Worm (Caenorhabditis elegans) whole organism, early embryonic: Measurements from ENCODE around the gene hint-3.

ENCODE experiments used
- B0310.2 ChIP-seq: sonication (generic microtip); optimal IDR thresholded peaks from 2 replicates; lab custom pipeline; 2016; ENCODE audit warnings: mild to moderate bottlenecking, missing genetic modification characterization, missing compliant biosample characterization
- F13C5.2 ChIP-seq: sonication (generic microtip); optimal IDR thresholded peaks from 2 replicates; lab custom pipeline; 2017; ENCODE audit warnings: mild to moderate bottlenecking, missing genetic modification characterization, inconsistent platforms, missing compliant biosample characterization
- aly-1 ChIP-seq: sonication (generic microtip); optimal IDR thresholded peaks from 2 replicates; lab custom pipeline; 2016; ENCODE audit warnings: missing genetic modification characterization, missing compliant biosample characterization
- ama-1 ChIP-seq: fragments of 150-350 bp; optimal IDR thresholded peaks from 2 replicates; lab custom pipeline; 2014
- ceh-13 ChIP-seq: fragments of 200-800 bp; sonication (Bioruptor generic); optimal IDR thresholded peaks from 2 replicates; lab custom pipeline; 2018; ENCODE audit warnings: mild to moderate bottlenecking, missing genetic modification characterization, missing compliant biosample characterization
- ceh-36 ChIP-seq: sonication (generic microtip); optimal IDR thresholded peaks from 2 replicates; lab custom pipeline; 2016; ENCODE audit warnings: missing genetic modification characterization, inconsistent platforms, missing compliant biosample characterization
- ets-7 ChIP-seq: sonication (generic microtip); optimal IDR thresholded peaks from 2 replicates; lab custom pipeline; 2016; ENCODE audit warnings: missing genotype, missing genetic modification characterization, missing compliant biosample characterization
- flt-1 ChIP-seq: fragments of 200-800 bp; sonication (Bioruptor generic); IDR thresholded peaks from 2 replicates; pipeline ENCODE4 v1.3.6; 2022; ENCODE audit warnings: missing genetic modification characterization, missing compliant biosample characterization
- hmbx-1 ChIP-seq: sonication (generic microtip); optimal IDR thresholded peaks from 2 replicates; lab custom pipeline; 2016; ENCODE audit warnings: mild to moderate bottlenecking, missing genetic modification characterization, missing compliant biosample characterization
- hmg-4 ChIP-seq: fragments of 200-800 bp; sonication (Bioruptor generic); optimal IDR thresholded peaks from 2 replicates; lab custom pipeline; 2018; ENCODE audit warnings: mild to moderate bottlenecking, missing genetic modification characterization, missing compliant biosample characterization
- hnd-1 ChIP-seq: sonication (generic microtip); optimal IDR thresholded peaks from 2 replicates; lab custom pipeline; 2016; ENCODE audit warnings: missing genetic modification characterization, missing compliant biosample characterization
- pes-1 ChIP-seq: fragments of 200-800 bp; sonication (Bioruptor generic); IDR thresholded peaks from 2 replicates; pipeline ENCODE4 v1.3.6; 2022; ENCODE audit warnings: missing genetic modification reagents, missing genetic modification characterization, missing compliant biosample characterization
- scrt-1 ChIP-seq: fragments of 200-800 bp; sonication (Bioruptor generic); IDR thresholded peaks from 2 replicates; pipeline ENCODE4 v1.3.6; 2022; ENCODE audit warnings: missing genetic modification characterization, missing compliant biosample characterization
- sea-1 ChIP-seq: fragments of 200-800 bp; sonication (Bioruptor generic); conservative IDR thresholded peaks from 2 replicates; pipeline ENCODE4 v1.3.6; 2022; ENCODE audit warnings: missing genetic modification characterization, missing compliant biosample characterization
- tbx-11 ChIP-seq: fragments of 200-800 bp; sonication (Bioruptor generic); IDR thresholded peaks from 2 replicates; pipeline ENCODE4 v1.3.6; 2022; ENCODE audit warnings: missing genetic modification characterization, missing compliant biosample characterization
- tbx-37 ChIP-seq: fragments of 200-800 bp; sonication (Bioruptor generic); conservative IDR thresholded peaks from 2 replicates; pipeline ENCODE4 v1.3.6; 2022; ENCODE audit warnings: missing genetic modification reagents, missing genetic modification characterization, missing compliant biosample characterization
- tra-4 ChIP-seq: sonication (generic microtip); optimal IDR thresholded peaks from 2 replicates; lab custom pipeline; 2017; ENCODE audit warnings: missing genetic modification characterization, missing compliant biosample characterization

The hint-3 gene

ce11 chrV:7760174-7760573, at the start of gene hint-3:
Gene hint-3 (plus strand): TSS chrV:7760474.
- TF ChIP-seq sea-1 (GFP tag; lab: Robert Waterston, UW) (no peak), hmbx-1 (tag; lab: Kevin White, UChicago) (no peak), tbx-37 (no peak), flt-1 (GFP tag; lab: Robert Waterston, UW) (no peak), F13C5.2 (tag; lab: Kevin White, UChicago) (no peak), ceh-36 (tag; lab: Kevin White, UChicago) (no peak)

DNA sequence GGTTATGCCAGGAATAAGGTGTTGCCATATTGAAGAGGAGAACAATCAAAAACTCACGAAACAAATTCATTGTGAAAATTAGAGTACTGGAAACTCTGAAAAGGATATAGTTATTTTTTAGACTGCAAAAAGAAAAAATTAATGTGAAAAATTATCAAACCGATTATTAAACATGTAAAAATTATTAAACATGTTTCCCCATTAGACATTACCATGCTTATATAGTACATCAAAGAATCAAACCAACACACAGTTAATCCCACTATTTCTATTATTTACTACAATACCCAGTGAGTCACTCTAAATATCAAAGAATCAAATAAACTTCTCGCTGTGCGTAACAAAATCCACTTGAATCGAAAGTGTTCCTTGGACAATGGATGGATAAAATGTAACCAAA, 47.2 kb upstream of the hint-3 start, which contains the start of gene ZK105.13:
Gene ZK105.13, minus strand, starts transcription at position 101 of the 400 bp plus-strand sequence.
- TF ChIP-seq ceh-13 (GFP tag; lab: Kevin White, UChicago) (no peak), F13C5.2 (tag; lab: Kevin White, UChicago) (no peak), scrt-1 (no peak), tbx-11 (no peak)

- TF ChIP-seq scrt-1 (no peak), ceh-36 (tag; lab: Kevin White, UChicago) (no peak), hmg-4 (GFP tag; lab: Kevin White, UChicago) (no peak), tbx-11 (no peak), hmbx-1 (tag; lab: Kevin White, UChicago) (no peak), sea-1 (GFP tag; lab: Robert Waterston, UW) (no peak), flt-1 (GFP tag; lab: Robert Waterston, UW) (no peak), hnd-1 (tag; lab: Kevin White, UChicago) (no peak), B0310.2 (no peak), F13C5.2 (tag; lab: Kevin White, UChicago) (no peak), ceh-13 (GFP tag; lab: Kevin White, UChicago) (no peak), tbx-37 (no peak), ets-7 (tag; lab: Kevin White, UChicago) (no peak), aly-1 (tag; lab: Kevin White, UChicago) (no peak), tra-4 (tag; lab: Kevin White, UChicago) (no peak), ama-1 (no peak), pes-1 (no peak)
These were observed 46.6 kb upstream of the hint-3 start, which contains the start of gene ZK105.1 for ce11 chrV:7713691-7714090. Gene ZK105.1 (plus strand): TSS chrV:7713991.

DNA sequence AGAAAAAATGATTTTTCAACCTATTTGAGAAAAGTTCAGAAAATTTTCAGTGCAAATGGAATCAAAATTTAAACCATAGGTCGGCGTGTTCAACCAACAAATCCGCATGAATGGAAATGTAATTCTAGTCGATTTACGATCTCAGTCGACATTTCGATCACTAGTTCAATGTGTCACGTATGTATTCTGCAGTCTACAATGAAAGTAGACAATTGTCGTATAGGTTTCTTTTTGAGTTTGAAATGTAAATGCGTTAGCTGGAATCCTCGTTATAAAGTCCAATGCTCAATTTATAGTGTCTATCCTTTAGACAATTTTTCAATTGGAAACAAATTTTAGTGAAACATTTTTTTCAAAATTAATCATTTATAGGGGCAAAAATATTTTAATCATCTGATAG, 44.2 kb upstream of the hint-3 start, which contains the start of gene ZK105.12:
Gene ZK105.12, minus strand, starts transcription at position 101 of the 400 bp plus-strand sequence.
- no peak for TF ChIP-seq ceh-36 (tag; lab: Kevin White, UChicago)
- no peak for TF ChIP-seq hnd-1 (tag; lab: Kevin White, UChicago)
- no peak for TF ChIP-seq ets-7 (tag; lab: Kevin White, UChicago)
- no peak for TF ChIP-seq tbx-37
- TF ChIP-seq pes-1: no peak
- TF ChIP-seq F13C5.2 (tag; lab: Kevin White, UChicago): no peak
- no peak for TF ChIP-seq B0310.2
- TF ChIP-seq hmbx-1 (tag; lab: Kevin White, UChicago): no peak
- TF ChIP-seq tbx-11: no peak
- TF ChIP-seq sea-1 (GFP tag; lab: Robert Waterston, UW): no peak
- no peak for TF ChIP-seq scrt-1
- TF ChIP-seq hmg-4 (GFP tag; lab: Kevin White, UChicago): no peak
- no peak for TF ChIP-seq tra-4 (tag; lab: Kevin White, UChicago)
- no peak for TF ChIP-seq flt-1 (GFP tag; lab: Robert Waterston, UW)

ce11 chrV:7717629-7718028, 42.6 kb upstream of the hint-3 start, which contains the start of gene ZK105.5:
Gene ZK105.5 (minus strand): TSS chrV:7717729.
- TF ChIP-seq F13C5.2 (tag; lab: Kevin White, UChicago) (no peak), hmg-4 (GFP tag; lab: Kevin White, UChicago) (no peak), ceh-13 (GFP tag; lab: Kevin White, UChicago) (no peak), scrt-1 (no peak), tra-4 (tag; lab: Kevin White, UChicago) (no peak), tbx-11 (no peak), sea-1 (GFP tag; lab: Robert Waterston, UW) (no peak), aly-1 (tag; lab: Kevin White, UChicago) (no peak), ets-7 (tag; lab: Kevin White, UChicago) (no peak)

ce11 chrV:7721945-7722344, 38.3 kb upstream of the hint-3 start, which contains the start of gene ZK105.14:
Gene ZK105.14 (minus strand): TSS chrV:7722045.
- no peak for TF ChIP-seq B0310.2
- no peak for TF ChIP-seq hmbx-1 (tag; lab: Kevin White, UChicago)
- no peak for TF ChIP-seq tbx-37
- no peak for TF ChIP-seq tbx-11

- no peak for TF ChIP-seq F13C5.2 (tag; lab: Kevin White, UChicago)
- no peak for TF ChIP-seq sea-1 (GFP tag; lab: Robert Waterston, UW)
These were observed 36.2 kb upstream of the hint-3 start, which contains the start of the genes ZK105.6 and ZK105.8 for ce11 chrV:7723967-7724544. Gene ZK105.6 (minus strand): TSS chrV:7724067. Gene ZK105.8 (plus strand): TSS chrV:7724494.

DNA sequence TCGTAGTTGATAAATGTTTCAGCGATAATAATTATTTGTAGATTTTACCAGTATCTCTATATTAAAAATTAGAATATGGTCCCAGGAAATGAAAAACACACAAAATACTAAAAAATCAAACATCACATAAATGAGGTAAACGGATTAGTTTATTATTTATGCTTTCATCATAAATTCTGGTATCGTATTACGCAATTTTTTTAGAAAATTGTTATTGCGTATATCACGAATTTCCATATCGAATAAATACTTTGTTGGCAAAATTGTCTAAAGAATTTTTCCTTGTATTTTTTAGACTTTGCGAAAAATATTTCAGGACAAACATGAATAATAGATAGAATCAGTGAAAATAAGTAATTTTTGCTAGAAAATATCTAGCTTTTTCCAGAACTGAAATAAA, 34.1 kb upstream of the hint-3 start:
- no peak for TF ChIP-seq scrt-1
- no peak for TF ChIP-seq hnd-1 (tag; lab: Kevin White, UChicago)
- no peak for TF ChIP-seq ceh-13 (GFP tag; lab: Kevin White, UChicago)
- TF ChIP-seq ama-1: no peak
- TF ChIP-seq flt-1 (GFP tag; lab: Robert Waterston, UW): no peak
- TF ChIP-seq tbx-11: no peak
- TF ChIP-seq B0310.2: no peak
- TF ChIP-seq tbx-37: no peak
